Worm (Caenorhabditis elegans): ENCODE data around the gene Y48E1B.17.

DNA sequence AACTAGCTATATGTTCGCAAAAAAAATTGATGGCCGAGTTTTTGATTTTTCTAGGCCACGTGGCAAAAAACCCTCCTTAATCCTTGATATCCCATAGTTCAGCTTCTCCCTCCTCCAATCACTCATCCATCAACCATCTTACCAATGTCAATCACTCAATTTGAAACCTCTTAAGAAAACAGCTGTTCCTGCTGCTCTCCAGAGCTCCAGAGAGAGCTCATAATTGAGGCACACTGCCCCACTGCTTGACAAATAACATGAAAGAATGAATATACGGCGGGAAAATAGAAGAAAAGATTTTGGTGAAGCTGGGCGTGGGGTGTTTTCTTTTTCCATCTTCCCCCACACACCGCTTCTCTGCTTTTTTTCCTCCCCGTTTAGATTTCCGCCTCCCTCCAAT, 40.3 kb downstream of the Y48E1B.17 start:
- no peak for TF ChIP-seq ztf-23 (GFP tag; IDR thresholded peaks at IDR 0.05)
- no peak for TF ChIP-seq flt-1 (GFP tag; IDR thresholded peaks at IDR 0.05)
- no peak for TF ChIP-seq klf-2 (GFP tag; conservative IDR thresholded peaks at IDR 0.05)
- TF ChIP-seq ztf-29 (GFP tag; IDR thresholded peaks at IDR 0.05): no peak
- no peak for TF ChIP-seq cog-1 (tag; optimal IDR thresholded peaks at IDR 0.05)
- no peak for TF ChIP-seq tab-1 (GFP tag; IDR thresholded peaks at IDR 0.05)
- TF ChIP-seq med-1 (GFP tag; optimal IDR thresholded peaks at IDR 0.05; ENCODE audit: insufficient read depth): no peak
- no peak for TF ChIP-seq ref-1 (GFP tag; conservative IDR thresholded peaks at IDR 0.05)
- TF ChIP-seq T22C8.4 (GFP tag; IDR thresholded peaks at IDR 0.05): no peak
